Fruit fly (Drosophila melanogaster) S2 (cell line): ENCODE results near the gene Cp7Fc.

Experiments used
- CG8478 ChIP-seq: fragments of >200 bp; optimal IDR thresholded peaks from 2 replicates; lab custom pipeline; 2018
- CTCF ChIP-seq, 2 experiments: fragments of >200 bp; optimal IDR thresholded peaks; 2 replicates each; lab custom pipeline; 2018

DNA sequence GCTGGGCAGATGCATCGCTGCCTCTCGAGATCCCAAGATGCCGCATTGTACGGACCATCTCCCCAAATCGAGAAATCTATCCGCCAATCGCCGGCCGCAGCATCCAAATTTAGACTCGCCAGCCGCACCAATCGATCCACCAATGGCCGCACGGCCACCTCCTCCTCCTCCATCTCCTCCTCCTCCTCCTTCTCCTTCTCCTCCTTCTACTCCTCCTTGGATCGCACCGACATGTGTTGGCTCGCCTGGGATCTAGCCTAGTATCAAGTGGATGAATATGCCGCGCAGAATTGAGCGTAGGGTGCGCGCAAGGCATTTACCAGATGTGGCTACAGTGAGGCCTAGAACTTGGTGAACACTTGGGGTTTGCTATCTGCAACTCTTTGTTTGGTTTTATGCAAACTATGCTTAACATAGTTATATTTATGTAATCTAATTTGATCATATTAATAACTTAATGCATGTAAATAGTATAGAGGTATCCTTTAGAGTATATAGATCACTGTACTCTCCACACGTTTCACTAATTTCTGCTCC, 21.8 kb upstream of the Cp7Fc start, which contains the start of gene org-1:
- TF ChIP-seq CTCF (optimal IDR thresholded peaks at IDR 0.05; lab: Kevin White, UChicago), result no peak
- no peak for TF ChIP-seq CG8478 (lab: Kevin White, UChicago)
